Worm (Caenorhabditis elegans) whole organism, young adult: ENCODE data around the gene T07A9.12.

Experiments
- F49E8.2 ChIP-seq: sonication (generic microtip); optimal IDR thresholded peaks from 3 replicates; lab custom pipeline; 2017; ENCODE audit warnings: missing genetic modification characterization, mild to moderate bottlenecking, missing compliant biosample characterization, antibody characterized with exemption, moderate library complexity; ENCODE audit not compliant: insufficient read depth
- K11D2.4 ChIP-seq: fragments of 200-800 bp; sonication (Bioruptor generic); IDR thresholded peaks from 2 replicates; pipeline ENCODE4 v1.3.6; 2022; ENCODE audit warnings: missing genetic modification reagents, missing genetic modification characterization, missing compliant biosample characterization
- T26A5.8 ChIP-seq: sonication (generic microtip); optimal IDR thresholded peaks from 2 replicates; lab custom pipeline; 2016; ENCODE audit warnings: missing genetic modification characterization, missing compliant biosample characterization
- bed-2 ChIP-seq: fragments of 200-800 bp; sonication (Bioruptor generic); IDR thresholded peaks from 2 replicates; pipeline ENCODE4 v1.3.6; 2022; ENCODE audit warnings: missing genetic modification reagents, missing genetic modification characterization, missing compliant biosample characterization
- lag-1 ChIP-seq: fragments of 200-800 bp; sonication (Bioruptor generic); IDR thresholded peaks from 2 replicates; pipeline ENCODE4 v1.3.6; 2022; ENCODE audit warnings: missing genetic modification reagents, missing genetic modification characterization, missing compliant biosample characterization
- nhr-120 ChIP-seq: fragments of 200-800 bp; sonication (Bioruptor generic); IDR thresholded peaks from 2 replicates; pipeline ENCODE4 v1.3.6; 2022; ENCODE audit warnings: missing genetic modification characterization, missing compliant biosample characterization

- no peak for TF ChIP-seq K11D2.4 (GFP tag; lab: Robert Waterston, UW)
- TF ChIP-seq lag-1 (GFP tag; lab: Robert Waterston, UW) = no peak
- no peak for TF ChIP-seq nhr-120 (GFP tag; lab: Robert Waterston, UW)
- TF ChIP-seq T26A5.8 (tag; lab: Kevin White, UChicago) = no peak
- peak; percentile 52 for TF ChIP-seq F49E8.2 (tag; lab: Kevin White, UChicago)
- no peak for TF ChIP-seq bed-2 (GFP tag; lab: Robert Waterston, UW)
Observed at ce11 chrIV:386576-386975, 24.1 kb upstream of the T07A9.12 start, which contains the start of gene T07A9.14.
